Worm (Caenorhabditis elegans): ENCODE data around the gene F36H5.10.

DNA sequence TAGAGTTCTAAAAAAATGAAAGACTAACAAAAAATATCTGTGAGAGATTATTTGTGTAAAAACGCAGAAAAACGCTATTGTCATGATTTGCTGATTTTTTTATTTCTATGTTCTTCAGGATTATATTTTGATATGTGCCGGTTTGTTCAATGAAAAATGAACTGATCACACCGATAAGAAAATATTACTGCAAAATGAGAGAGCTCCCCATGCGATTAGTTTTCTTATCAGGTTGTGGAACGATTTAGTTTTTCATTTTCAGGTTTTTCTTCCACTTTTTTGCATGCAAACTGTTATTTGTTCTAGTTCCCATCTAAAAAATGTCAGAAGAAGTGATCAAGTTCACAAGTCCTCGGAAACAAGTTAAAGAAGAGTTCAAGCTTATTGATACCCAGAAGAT, 28.9 kb upstream of the F36H5.10 start, which contains the start of gene btb-9:
- TF ChIP-seq nhr-28 (tag; optimal IDR thresholded peaks at IDR 0.05) = no peak
- no peak for TF ChIP-seq mab-5 (tag; optimal IDR thresholded peaks at IDR 0.05)

All from whole organism, mixed stage, embryonic.